Worm (Caenorhabditis elegans) whole organism, L3 larva: ENCODE results near the gene Y49F6B.12.

ENCODE experiments used
- R02D3.7 ChIP-seq: fragments of 150-350 bp; optimal IDR thresholded peaks from 2 replicates; lab custom pipeline; 2014; ENCODE audit warnings: missing biosample characterization, missing genetic modification characterization
- ZK546.5 ChIP-seq: sonication (generic microtip); optimal IDR thresholded peaks from 2 replicates; lab custom pipeline; 2017; ENCODE audit warnings: missing biosample characterization, missing genetic modification characterization
- aly-2 ChIP-seq: fragments of 150-350 bp; optimal IDR thresholded peaks from 2 replicates; lab custom pipeline; 2014; ENCODE audit warnings: missing biosample characterization, missing genetic modification characterization
- ceh-28 ChIP-seq: fragments of 150-350 bp; optimal IDR thresholded peaks from 2 replicates; lab custom pipeline; 2014; ENCODE audit warnings: missing biosample characterization, missing genetic modification reagents, missing genetic modification characterization
- ceh-9 ChIP-seq: sonication (generic microtip); optimal IDR thresholded peaks from 2 replicates; lab custom pipeline; 2018; ENCODE audit warnings: missing biosample characterization, missing genetic modification characterization
- daf-12 ChIP-seq: fragments of 150-350 bp; optimal IDR thresholded peaks from 2 replicates; lab custom pipeline; 2014; ENCODE audit warnings: missing biosample characterization, missing genetic modification reagents, missing genetic modification characterization
- egl-27 ChIP-seq: sonication (generic microtip); optimal IDR thresholded peaks from 4 replicates; lab custom pipeline; 2017; ENCODE audit warnings: missing biosample characterization, missing genetic modification reagents, missing genetic modification characterization
- elt-1 ChIP-seq: fragments of 150-350 bp; optimal IDR thresholded peaks from 2 replicates; lab custom pipeline; 2014; ENCODE audit warnings: missing biosample characterization, missing genetic modification characterization
- elt-2 ChIP-seq: sonication (generic microtip); optimal IDR thresholded peaks from 2 replicates; lab custom pipeline; 2016; ENCODE audit warnings: missing genetic modification reagents, mild to moderate bottlenecking, missing genetic modification characterization, missing compliant biosample characterization
- elt-3 ChIP-seq, 3 experiments: fragments of 150-350 bp in 1 of 3; sonication (generic microtip) in 2 of 3; optimal IDR thresholded peaks; 2 replicates in 2 of 3; 4 replicates in 1 of 3; lab custom pipeline; 2014 to 2017; ENCODE audit warnings: missing biosample characterization in 3 of 3, missing genetic modification characterization in 3 of 3
- eor-1 ChIP-seq, 2 experiments: fragments of 150-350 bp; optimal IDR thresholded peaks; 2 replicates each; lab custom pipeline; 2014 to 2018; ENCODE audit warnings: missing biosample characterization in 2 of 2, missing genetic modification characterization in 2 of 2
- fkh-10 ChIP-seq: sonication (generic microtip); optimal IDR thresholded peaks from 2 replicates; lab custom pipeline; 2017; ENCODE audit warnings: missing biosample characterization, missing genetic modification reagents, missing genetic modification characterization
- fkh-2 ChIP-seq: fragments of 150-350 bp; optimal IDR thresholded peaks from 2 replicates; lab custom pipeline; 2014; ENCODE audit warnings: missing biosample characterization, missing genetic modification reagents, missing genetic modification characterization
- fos-1 ChIP-seq: fragments of 150-350 bp; optimal IDR thresholded peaks from 2 replicates; lab custom pipeline; 2014; ENCODE audit warnings: missing biosample characterization, missing genetic modification characterization
- hmg-11 ChIP-seq: sonication (generic microtip); optimal IDR thresholded peaks from 2 replicates; lab custom pipeline; 2016; ENCODE audit warnings: missing genetic modification characterization, missing compliant biosample characterization
- jun-1 ChIP-seq: fragments of 150-350 bp; optimal IDR thresholded peaks from 2 replicates; lab custom pipeline; 2014; ENCODE audit warnings: missing biosample characterization, missing genetic modification reagents, missing genetic modification characterization
- lin-39 ChIP-seq: fragments of 150-350 bp; optimal IDR thresholded peaks from 2 replicates; lab custom pipeline; 2018; ENCODE audit warnings: missing biosample characterization, missing genetic modification reagents, missing genetic modification characterization
- lsy-12 ChIP-seq: sonication (generic microtip); optimal IDR thresholded peaks from 2 replicates; lab custom pipeline; 2016; ENCODE audit warnings: mild to moderate bottlenecking, missing genetic modification characterization, missing compliant biosample characterization
- mdl-1 ChIP-seq: fragments of 150-350 bp; optimal IDR thresholded peaks from 2 replicates; lab custom pipeline; 2014; ENCODE audit warnings: missing biosample characterization, missing genetic modification characterization
- mml-1 ChIP-seq: fragments of 150-350 bp; sonication (generic microtip); optimal IDR thresholded peaks from 3 replicates; lab custom pipeline; 2014; ENCODE audit warnings: missing biosample characterization, missing genetic modification characterization
- nfya-1 ChIP-seq: sonication (generic microtip); optimal IDR thresholded peaks from 2 replicates; lab custom pipeline; 2017; ENCODE audit warnings: missing genetic modification characterization, mild to moderate bottlenecking, missing compliant biosample characterization, antibody characterized with exemption, moderate library complexity; ENCODE audit not compliant: insufficient read depth
- nhr-11 ChIP-seq: fragments of 150-350 bp; optimal IDR thresholded peaks from 2 replicates; lab custom pipeline; 2014; ENCODE audit warnings: missing biosample characterization, missing genetic modification characterization
- nhr-12 ChIP-seq: fragments of 150-350 bp; optimal IDR thresholded peaks from 2 replicates; lab custom pipeline; 2014; ENCODE audit warnings: missing biosample characterization, missing genetic modification characterization
- nhr-23 ChIP-seq: fragments of 150-350 bp; optimal IDR thresholded peaks from 2 replicates; lab custom pipeline; 2014; ENCODE audit warnings: missing biosample characterization, missing genetic modification reagents, missing genetic modification characterization
- nhr-237 ChIP-seq: fragments of 150-350 bp; optimal IDR thresholded peaks from 2 replicates; lab custom pipeline; 2014; ENCODE audit warnings: missing biosample characterization, missing genetic modification characterization
- nhr-25 ChIP-seq: sonication (generic microtip); optimal IDR thresholded peaks from 2 replicates; lab custom pipeline; 2017; ENCODE audit warnings: missing biosample characterization, missing genetic modification characterization
- nhr-28 ChIP-seq: fragments of 150-350 bp; optimal IDR thresholded peaks from 2 replicates; lab custom pipeline; 2014; ENCODE audit warnings: missing biosample characterization, missing genetic modification characterization
- nhr-43 ChIP-seq: sonication (generic microtip); optimal IDR thresholded peaks from 2 replicates; lab custom pipeline; 2016; ENCODE audit warnings: mild to moderate bottlenecking, missing genetic modification characterization, missing compliant biosample characterization; ENCODE audit not compliant: poor library complexity, severe bottlenecking
- nhr-67 ChIP-seq: fragments of 150-350 bp; optimal IDR thresholded peaks from 2 replicates; lab custom pipeline; 2014; ENCODE audit warnings: missing biosample characterization, missing genetic modification characterization
- nhr-76 ChIP-seq: fragments of 150-350 bp; sonication (generic microtip); optimal IDR thresholded peaks from 5 replicates; lab custom pipeline; 2014; ENCODE audit warnings: missing biosample characterization, missing genetic modification characterization
- nhr-77 ChIP-seq: fragments of 150-350 bp; optimal IDR thresholded peaks from 2 replicates; lab custom pipeline; 2014; ENCODE audit warnings: missing biosample characterization, missing genetic modification characterization
- pha-4 ChIP-seq: fragments of 150-350 bp; optimal IDR thresholded peaks from 2 replicates; lab custom pipeline; 2014; ENCODE audit warnings: missing biosample characterization, missing genetic modification reagents, missing genetic modification characterization
- pqm-1 ChIP-seq: fragments of 150-350 bp; optimal IDR thresholded peaks from 2 replicates; lab custom pipeline; 2017; ENCODE audit warnings: missing biosample characterization, missing genetic modification characterization, inconsistent platforms
- sea-2 ChIP-seq: fragments of 150-350 bp; sonication (generic microtip); optimal IDR thresholded peaks from 4 replicates; lab custom pipeline; 2014; ENCODE audit warnings: missing biosample characterization, missing genetic modification reagents, missing genetic modification characterization
- skn-1 ChIP-seq: fragments of 150-350 bp; optimal IDR thresholded peaks from 2 replicates; lab custom pipeline; 2014; ENCODE audit warnings: missing biosample characterization, missing genetic modification characterization
- unc-39 ChIP-seq: sonication (generic microtip); optimal IDR thresholded peaks from 4 replicates; lab custom pipeline; 2017; ENCODE audit warnings: missing biosample characterization, missing genetic modification characterization
- unc-62 ChIP-seq: fragments of 150-350 bp; sonication (generic microtip); optimal IDR thresholded peaks from 4 replicates; lab custom pipeline; 2014; ENCODE audit warnings: missing biosample characterization, missing genetic modification reagents, missing genetic modification characterization
- ztf-4 ChIP-seq: fragments of 150-350 bp; optimal IDR thresholded peaks from 2 replicates; lab custom pipeline; 2014; ENCODE audit warnings: missing biosample characterization, missing genetic modification characterization

The Y49F6B.12 gene

DNA sequence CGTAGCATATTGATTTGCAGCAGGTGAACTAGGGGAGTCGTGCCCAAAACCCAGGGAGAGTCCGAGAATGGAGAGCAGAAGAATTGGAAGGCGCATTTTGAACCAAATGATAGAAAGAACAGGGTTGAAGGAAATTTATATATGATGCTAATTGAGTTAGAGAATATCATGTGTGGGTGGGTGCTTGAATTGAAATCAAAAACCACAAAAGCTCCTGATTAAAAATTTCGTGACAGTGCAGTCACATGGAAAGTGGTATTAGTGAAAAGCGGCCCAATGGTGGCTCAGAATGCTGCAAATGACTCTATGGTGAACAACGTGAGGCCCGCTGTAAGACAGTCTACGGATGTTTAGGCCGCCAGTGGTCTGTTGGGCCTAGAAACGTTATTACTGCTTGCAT is 10.6 kb downstream of the Y49F6B.12 start, which contains the start of gene C16C8.8:
Gene C16C8.8 (minus strand): TSS at position 101 of the 400 bp plus-strand sequence.
- TF ChIP-seq nhr-76 (no peak), elt-1 (tag; lab: Kevin White, UChicago) (no peak), pha-4 (tag; lab: Kevin White, UChicago) (no peak), nhr-77 (tag; lab: Kevin White, UChicago) (no peak), nhr-237 (tag; lab: Kevin White, UChicago) (no peak), skn-1 (tag; lab: Kevin White, UChicago) (no peak), aly-2 (tag; lab: Kevin White, UChicago) (no peak), pqm-1 (no peak), fos-1 (no peak), nhr-25 (tag; lab: Kevin White, UChicago) (no peak), mdl-1 (tag; lab: Kevin White, UChicago) (no peak), sea-2 (GFP tag; lab: Kevin White, UChicago) (no peak), unc-62 (GFP tag; lab: Kevin White, UChicago) (no peak), nhr-23 (tag; lab: Kevin White, UChicago) (no peak), lsy-12 (tag; lab: Kevin White, UChicago) (no peak), nhr-43 (no peak), fkh-2 (tag; lab: Kevin White, UChicago) (no peak), hmg-11 (tag; lab: Kevin White, UChicago) (no peak)

- no peak for TF ChIP-seq nhr-11 (tag; lab: Kevin White, UChicago)
- no peak for TF ChIP-seq pha-4 (tag; lab: Kevin White, UChicago)
- TF ChIP-seq ceh-9 (tag; lab: Kevin White, UChicago), result no peak
- no peak for TF ChIP-seq ZK546.5 (tag; lab: Kevin White, UChicago)
- TF ChIP-seq nhr-237 (tag; lab: Kevin White, UChicago), result no peak
- TF ChIP-seq skn-1 (tag; lab: Kevin White, UChicago), result no peak
- TF ChIP-seq unc-62 (GFP tag; lab: Kevin White, UChicago), result no peak
- TF ChIP-seq nhr-12, result no peak
- TF ChIP-seq nhr-76, result no peak
- TF ChIP-seq nhr-67, result no peak
- TF ChIP-seq nhr-23 (tag; lab: Kevin White, UChicago), result no peak
- TF ChIP-seq daf-12 (tag; lab: Kevin White, UChicago), result no peak
- TF ChIP-seq fkh-10 (GFP tag; lab: Kevin White, UChicago), result no peak
- TF ChIP-seq egl-27 (tag; lab: Kevin White, UChicago), result no peak
- no peak for TF ChIP-seq ztf-4 (tag; lab: Kevin White, UChicago)
- no peak for TF ChIP-seq fos-1
- TF ChIP-seq nhr-28 (tag; lab: Kevin White, UChicago), result no peak
- TF ChIP-seq fkh-2 (tag; lab: Kevin White, UChicago), result no peak
Observed at ce11 chrII:3460048-3460447, 12.2 kb downstream of the Y49F6B.12 start, which contains the start of gene C16C8.7. TSS of gene C16C8.7 (minus strand) at chrII:3460148.

DNA sequence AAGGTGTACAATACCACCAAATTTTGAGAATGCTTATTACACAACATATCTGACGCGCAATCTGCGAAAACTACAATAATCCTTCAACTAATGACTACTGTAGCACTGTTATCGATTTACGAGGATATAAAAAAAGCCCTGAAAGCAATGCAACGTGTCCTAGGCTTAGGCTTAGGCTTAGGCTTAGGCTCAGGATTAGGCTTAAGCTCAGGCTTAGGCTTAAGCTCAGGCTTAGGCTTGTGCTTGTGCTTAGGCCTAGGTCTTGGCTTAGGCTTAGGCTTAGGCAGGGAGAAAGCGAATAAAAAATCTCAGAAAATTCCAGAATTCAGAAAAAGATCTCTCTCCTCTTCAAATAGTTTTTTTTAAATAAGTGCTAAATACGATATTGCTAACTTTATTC is 13.0 kb downstream of the Y49F6B.12 start:
- TF ChIP-seq skn-1 (tag; lab: Kevin White, UChicago) (no peak), ZK546.5 (tag; lab: Kevin White, UChicago) (no peak), nhr-77 (tag; lab: Kevin White, UChicago) (no peak), lin-39 (tag; lab: Kevin White, UChicago) (no peak), pqm-1 (no peak), daf-12 (tag; lab: Kevin White, UChicago) (no peak), nhr-28 (tag; lab: Kevin White, UChicago) (no peak), fkh-10 (GFP tag; lab: Kevin White, UChicago) (no peak), mml-1 (no peak)

DNA sequence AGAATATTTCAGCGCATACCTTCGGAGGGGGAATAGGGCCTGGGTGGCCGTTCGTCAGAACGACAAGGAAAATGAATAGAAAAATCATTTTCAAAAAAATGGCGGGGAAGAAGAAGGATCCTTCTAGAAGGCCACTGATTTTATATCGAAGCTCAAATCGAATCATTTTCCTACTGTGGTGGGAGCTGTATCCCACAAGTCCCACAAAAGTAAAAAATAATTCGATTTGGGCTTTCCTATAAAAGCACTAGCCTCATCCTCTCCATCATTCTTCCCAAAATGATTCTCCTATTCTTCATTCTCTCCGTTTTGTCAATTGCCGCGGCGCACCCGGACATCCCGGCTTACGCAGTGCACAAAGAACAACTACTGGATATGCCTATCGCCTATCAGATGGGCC is 14.0 kb downstream of the Y49F6B.12 start, which contains the start of the genes C16C8.26 and C16C8.19:
Gene C16C8.26 (minus strand): TSS at position 101 of the 400 bp plus-strand sequence.
Gene C16C8.19 (plus strand): TSS at position 279 of the 400 bp plus-strand sequence.
- TF ChIP-seq nfya-1 (no peak), jun-1 (no peak), eor-1 (tag; optimal IDR thresholded peaks at IDR 0.05; lab: Kevin White, UChicago) (no peak), mml-1 (no peak), nhr-28 (tag; lab: Kevin White, UChicago) (no peak), unc-39 (tag; lab: Kevin White, UChicago) (no peak), R02D3.7 (tag; lab: Kevin White, UChicago) (no peak), elt-3 (tag; optimal IDR thresholded peaks at IDR 0.05; lab: Kevin White, UChicago) (no peak), elt-2 (no peak), ceh-28 (tag; lab: Kevin White, UChicago) (no peak), hmg-11 (tag; lab: Kevin White, UChicago) (no peak), nhr-11 (tag; lab: Kevin White, UChicago) (no peak), ceh-9 (tag; lab: Kevin White, UChicago) (no peak), lsy-12 (tag; lab: Kevin White, UChicago) (no peak), nhr-23 (tag; lab: Kevin White, UChicago) (no peak)
